Worm (Caenorhabditis elegans) whole organism, L4 larva: ENCODE data around the gene F09E5.16.
A peak's percentile ranks its signal among the peaks of the same experiment; 100 is the strongest.

ENCODE experiments used
- D1046.2 ChIP-seq: fragments of 200-800 bp; sonication (Bioruptor generic); IDR thresholded peaks from 2 replicates; pipeline ENCODE4 v1.3.6; 2022; ENCODE audit warnings: missing genetic modification characterization, missing compliant biosample characterization
- F10B5.3 ChIP-seq: sonication (generic microtip); optimal IDR thresholded peaks from 2 replicates; lab custom pipeline; 2016; ENCODE audit warnings: mild to moderate bottlenecking, missing genetic modification characterization, missing compliant biosample characterization
- F26F4.8 ChIP-seq: fragments of 200-800 bp; sonication (Bioruptor generic); conservative IDR thresholded peaks from 2 replicates; pipeline ENCODE4 v1.3.6; 2022; ENCODE audit warnings: missing genetic modification characterization, missing compliant biosample characterization
- F44E2.7 ChIP-seq: fragments of 200-800 bp; sonication (Bioruptor generic); IDR thresholded peaks from 2 replicates; pipeline ENCODE4 v2.1.2; 2022; ENCODE audit warnings: missing genetic modification characterization, missing compliant biosample characterization
- R02D3.7 ChIP-seq: fragments of 150-350 bp; sonication (generic microtip); optimal IDR thresholded peaks from 3 replicates; lab custom pipeline; 2014; ENCODE audit warnings: missing biosample characterization, missing genetic modification characterization
- T20F7.1 ChIP-seq: fragments of 200-800 bp; sonication (Bioruptor generic); optimal IDR thresholded peaks from 2 replicates; lab custom pipeline; 2018; ENCODE audit warnings: mild to moderate bottlenecking, missing genetic modification characterization, missing compliant biosample characterization
- T26A8.4 ChIP-seq: fragments of 200-800 bp; sonication (Bioruptor generic); IDR thresholded peaks from 2 replicates; pipeline ENCODE4 v1.3.6; 2022; ENCODE audit warnings: missing genetic modification characterization, missing compliant biosample characterization
- Y75B8A.6 ChIP-seq: fragments of 200-800 bp; sonication (Bioruptor generic); IDR thresholded peaks from 2 replicates; pipeline ENCODE4 v1.3.6; 2022; ENCODE audit warnings: missing genetic modification reagents, missing genetic modification characterization, missing compliant biosample characterization
- ZK337.2 ChIP-seq: fragments of 200-800 bp; sonication (Bioruptor generic); IDR thresholded peaks from 2 replicates; pipeline ENCODE4 v1.3.6; 2022; ENCODE audit warnings: missing genetic modification reagents, missing genetic modification characterization, missing compliant biosample characterization
- aha-1 ChIP-seq: fragments of 150-350 bp; peaks from one replicate; lab custom pipeline; 2014; ENCODE audit warnings: missing biosample characterization, missing genetic modification characterization
- ama-1 ChIP-seq: fragments of 150-350 bp; optimal IDR thresholded peaks from 2 replicates; lab custom pipeline; 2014; ENCODE audit warnings: inconsistent platforms, mixed read lengths
- ceh-20 ChIP-seq: fragments of 200-800 bp; sonication (Bioruptor generic); IDR thresholded peaks from 2 replicates; pipeline ENCODE4 v1.3.6; 2022; ENCODE audit warnings: missing genetic modification reagents, missing genetic modification characterization, missing compliant biosample characterization
- ceh-62 ChIP-seq: sonication (generic microtip); optimal IDR thresholded peaks from 2 replicates; lab custom pipeline; 2017; ENCODE audit warnings: missing biosample characterization, missing genetic modification characterization
- ctbp-1 ChIP-seq: fragments of 200-800 bp; sonication (Bioruptor generic); IDR thresholded peaks from 2 replicates; pipeline ENCODE4 v1.3.6; 2022; ENCODE audit warnings: missing genetic modification reagents, missing genetic modification characterization, missing compliant biosample characterization
- daf-19 ChIP-seq: fragments of 200-800 bp; sonication (Bioruptor generic); conservative IDR thresholded peaks from 2 replicates; pipeline ENCODE4 v1.3.6; 2022; ENCODE audit warnings: missing genetic modification characterization, missing compliant biosample characterization
- dmd-9 ChIP-seq: fragments of 200-800 bp; sonication (Bioruptor generic); IDR thresholded peaks from 2 replicates; pipeline ENCODE4 v1.3.6; 2022; ENCODE audit warnings: missing genetic modification reagents, missing genetic modification characterization, missing compliant biosample characterization
- dpl-1 ChIP-seq: fragments of 150-350 bp; optimal IDR thresholded peaks from 2 replicates; lab custom pipeline; 2014; ENCODE audit warnings: missing biosample characterization, missing genetic modification reagents, missing genetic modification characterization
- duxl-1 ChIP-seq: sonication (generic microtip); optimal IDR thresholded peaks from 2 replicates; lab custom pipeline; 2016; ENCODE audit warnings: mild to moderate bottlenecking, missing genetic modification characterization, moderate library complexity, missing compliant biosample characterization; ENCODE audit not compliant: poor library complexity
- egl-43 ChIP-seq: fragments of 200-800 bp; sonication (Bioruptor generic); IDR thresholded peaks from 2 replicates; pipeline ENCODE4 v1.3.6; 2022; ENCODE audit warnings: missing genetic modification reagents, missing genetic modification characterization, missing compliant biosample characterization
- fkh-10 ChIP-seq: fragments of 150-350 bp; optimal IDR thresholded peaks from 2 replicates; lab custom pipeline; 2014; ENCODE audit warnings: missing biosample characterization, missing genetic modification reagents, missing genetic modification characterization
- gei-8 ChIP-seq: fragments of 200-800 bp; sonication (Bioruptor generic); optimal IDR thresholded peaks from 2 replicates; lab custom pipeline; 2018; ENCODE audit warnings: mild to moderate bottlenecking, missing genetic modification characterization, missing compliant biosample characterization
- hif-1 ChIP-seq, 2 experiments: sonication (generic microtip); optimal IDR thresholded peaks; 2 replicates each; lab custom pipeline; 2016 to 2017; ENCODE audit warnings: missing compliant biosample characterization in 2 of 2, missing genetic modification characterization in 2 of 2, missing genetic modification reagents in 2 of 2, missing genotype in 2 of 2, mild to moderate bottlenecking in 1 of 2
- hlh-11 ChIP-seq: fragments of 200-800 bp; sonication (Bioruptor generic); optimal IDR thresholded peaks from 2 replicates; lab custom pipeline; 2018; ENCODE audit warnings: mild to moderate bottlenecking, missing genetic modification characterization, missing compliant biosample characterization
- hlh-30 ChIP-seq: sonication (generic microtip); optimal IDR thresholded peaks from 2 replicates; lab custom pipeline; 2017; ENCODE audit warnings: antibody characterized with exemption, mild to moderate bottlenecking, missing genetic modification characterization, missing compliant biosample characterization; ENCODE audit not compliant: insufficient read depth
- jun-1 ChIP-seq: fragments of 150-350 bp; optimal IDR thresholded peaks from 2 replicates; lab custom pipeline; 2014; ENCODE audit warnings: missing biosample characterization, missing genetic modification reagents, missing genetic modification characterization
- lin-13 ChIP-seq: fragments of 150-350 bp; optimal IDR thresholded peaks from 2 replicates; lab custom pipeline; 2014; ENCODE audit warnings: missing biosample characterization, missing genetic modification reagents, missing genetic modification characterization
- lin-29 ChIP-seq: fragments of 200-800 bp; sonication (Bioruptor generic); IDR thresholded peaks from 2 replicates; pipeline ENCODE4 v1.3.6; 2022; ENCODE audit warnings: missing genetic modification reagents, missing genetic modification characterization, missing compliant biosample characterization
- lin-38 ChIP-seq: fragments of 200-800 bp; sonication (Bioruptor generic); IDR thresholded peaks from 2 replicates; pipeline ENCODE4 v1.3.6; 2022; ENCODE audit warnings: missing genetic modification reagents, missing genetic modification characterization, missing compliant biosample characterization
- lin-39 ChIP-seq: fragments of 150-350 bp; optimal IDR thresholded peaks from 2 replicates; lab custom pipeline; 2014; ENCODE audit warnings: missing biosample characterization, missing genetic modification reagents, missing genetic modification characterization
- lsy-2 ChIP-seq, 2 experiments: fragments of 150-350 bp in 1 of 2; sonication (generic microtip) in 1 of 2; optimal IDR thresholded peaks; 2 replicates each; lab custom pipeline; 2014 to 2017; ENCODE audit warnings: missing biosample characterization in 2 of 2, missing genetic modification characterization in 2 of 2
- madf-5 ChIP-seq, 2 experiments: fragments of 200-800 bp; sonication (Bioruptor generic); IDR thresholded peaks; 2 replicates each; pipeline ENCODE4 v1.3.6; 2022; ENCODE audit warnings: missing compliant biosample characterization in 2 of 2, missing genetic modification characterization in 2 of 2
- mdl-1 ChIP-seq, 2 experiments: fragments of 150-350 bp in 1 of 2; sonication (generic microtip) in 1 of 2; optimal IDR thresholded peaks; 2 replicates each; lab custom pipeline; 2014 to 2017; ENCODE audit warnings: missing biosample characterization in 2 of 2, missing genetic modification characterization in 2 of 2
- mxl-2 ChIP-seq: fragments of 200-800 bp; sonication (Bioruptor generic); conservative IDR thresholded peaks from 2 replicates; pipeline ENCODE4 v1.3.6; 2022; ENCODE audit warnings: missing genetic modification reagents, missing genetic modification characterization, missing compliant biosample characterization
- nhr-10 ChIP-seq: fragments of 150-350 bp; optimal IDR thresholded peaks from 2 replicates; lab custom pipeline; 2014; ENCODE audit warnings: missing biosample characterization, missing genetic modification characterization
- nhr-25 ChIP-seq: sonication (generic microtip); optimal IDR thresholded peaks from 2 replicates; lab custom pipeline; 2017; ENCODE audit warnings: missing genetic modification characterization, mild to moderate bottlenecking, missing compliant biosample characterization, antibody characterized with exemption, moderate library complexity, borderline replicate concordance; ENCODE audit not compliant: insufficient read depth
- nhr-28 ChIP-seq: fragments of 150-350 bp; optimal IDR thresholded peaks from 2 replicates; lab custom pipeline; 2014; ENCODE audit warnings: missing biosample characterization, missing genetic modification characterization
- nhr-76 ChIP-seq: fragments of 150-350 bp; optimal IDR thresholded peaks from 2 replicates; lab custom pipeline; 2014; ENCODE audit warnings: missing biosample characterization, missing genetic modification characterization
- pha-4 ChIP-seq, 2 experiments: fragments of 150-350 bp in 1 of 2; fragments of 200-800 bp in 1 of 2; sonication (Bioruptor generic) in 1 of 2; IDR thresholded peaks in 1 of 2; optimal IDR thresholded peaks in 1 of 2; 2 replicates each; pipeline versions ENCODE4 v1.3.6 to Lab custom; 2014 to 2022; ENCODE audit warnings: missing genetic modification characterization in 2 of 2, missing genetic modification reagents in 2 of 2, missing biosample characterization in 1 of 2, missing compliant biosample characterization in 1 of 2
- rbr-2 ChIP-seq: sonication (generic microtip); optimal IDR thresholded peaks from 2 replicates; lab custom pipeline; 2016; ENCODE audit warnings: missing genotype, missing genetic modification characterization, missing compliant biosample characterization
- sdz-12 ChIP-seq: fragments of 200-800 bp; sonication (Bioruptor generic); optimal IDR thresholded peaks from 2 replicates; lab custom pipeline; 2018; ENCODE audit warnings: mild to moderate bottlenecking, missing genetic modification characterization, missing compliant biosample characterization
- skn-1 ChIP-seq: fragments of 150-350 bp; optimal IDR thresholded peaks from 2 replicates; lab custom pipeline; 2014; ENCODE audit warnings: missing biosample characterization, missing genetic modification characterization
- snpc-4 ChIP-seq: fragments of 150-350 bp; optimal IDR thresholded peaks from 2 replicates; lab custom pipeline; 2014; ENCODE audit warnings: missing biosample characterization, missing genetic modification characterization
- spr-3 ChIP-seq: fragments of 200-800 bp; sonication (Bioruptor generic); optimal IDR thresholded peaks from 2 replicates; lab custom pipeline; 2018; ENCODE audit warnings: mild to moderate bottlenecking, missing genetic modification characterization, missing compliant biosample characterization
- tag-97 ChIP-seq: fragments of 200-800 bp; sonication (Bioruptor generic); IDR thresholded peaks from 2 replicates; pipeline ENCODE4 v1.3.6; 2022; ENCODE audit warnings: missing genetic modification characterization, missing compliant biosample characterization
- unc-130 ChIP-seq: sonication (generic microtip); optimal IDR thresholded peaks from 2 replicates; lab custom pipeline; 2016; ENCODE audit warnings: missing genetic modification reagents, missing genetic modification characterization, missing compliant biosample characterization
- unc-39 ChIP-seq: sonication (generic microtip); optimal IDR thresholded peaks from 2 replicates; lab custom pipeline; 2017; ENCODE audit warnings: missing biosample characterization, missing genetic modification characterization
- zag-1 ChIP-seq: fragments of 150-350 bp; optimal IDR thresholded peaks from 2 replicates; lab custom pipeline; 2014; ENCODE audit warnings: missing biosample characterization, missing genetic modification characterization
- zfp-3 ChIP-seq: fragments of 200-800 bp; sonication (Bioruptor generic); conservative IDR thresholded peaks from 2 replicates; pipeline ENCODE4 v1.3.6; 2022; ENCODE audit warnings: missing genetic modification reagents, missing genetic modification characterization, missing compliant biosample characterization
- zip-2 ChIP-seq: fragments of 150-350 bp; optimal IDR thresholded peaks from 2 replicates; lab custom pipeline; 2014; ENCODE audit warnings: missing biosample characterization, missing genetic modification characterization

F09E5.16 gene

DNA sequence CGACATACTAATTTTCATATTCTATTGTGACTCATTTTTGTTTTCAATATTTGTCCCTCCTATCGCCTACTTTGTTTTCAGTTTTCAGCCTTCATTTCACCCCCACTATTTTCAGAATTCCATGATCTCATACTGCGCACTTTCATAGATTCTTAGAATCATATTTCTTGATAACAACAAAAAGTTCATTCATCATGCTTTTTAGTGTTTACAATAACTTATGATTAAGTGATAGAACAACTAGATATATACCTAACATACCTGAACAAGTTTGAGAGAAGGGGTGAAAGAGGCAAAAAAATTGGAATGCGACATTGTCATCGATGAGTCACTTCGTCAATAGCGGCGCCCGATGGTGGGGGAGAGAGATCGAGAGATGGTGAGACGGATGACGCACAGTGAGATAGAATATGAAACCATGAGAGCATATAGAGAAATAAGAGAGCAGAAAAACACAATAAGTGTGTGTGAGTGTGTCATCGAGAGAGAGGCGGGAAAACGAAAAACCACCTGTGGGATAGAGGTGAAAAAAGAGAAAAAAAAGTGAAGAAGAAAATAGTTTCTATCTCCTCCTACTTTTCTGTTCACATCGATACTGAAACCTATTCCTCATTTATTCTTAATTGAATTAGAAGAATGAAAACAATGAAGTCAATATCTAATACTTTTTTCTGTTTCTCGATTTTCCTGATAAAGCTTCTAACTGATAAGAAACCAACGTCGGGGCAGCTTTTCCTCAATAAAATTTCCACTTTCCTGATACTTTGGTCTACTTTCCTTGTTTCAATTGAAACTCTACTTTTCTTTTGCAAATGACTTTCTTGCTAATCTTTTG is 28.7 kb downstream of the F09E5.16 start (continued):
- no peak for TF ChIP-seq skn-1 (tag; lab: Kevin White, UChicago)
- TF ChIP-seq dmd-9 (GFP tag; lab: Robert Waterston, UW) = no peak
- TF ChIP-seq hlh-30 (tag; lab: Kevin White, UChicago) = peak; percentile 67
- no peak for TF ChIP-seq lin-39
- TF ChIP-seq hif-1 (tag; optimal IDR thresholded peaks at IDR 0.05; lab: Kevin White, UChicago) = peak in 1 of 2 experiments; percentile 27
- peak; percentile 28 for TF ChIP-seq ama-1 (lab: Kevin White, UChicago)
- TF ChIP-seq pha-4 (GFP tag; IDR thresholded peaks at IDR 0.05; lab: Robert Waterston, UW) = peak; percentile 77
- TF ChIP-seq pha-4 (tag; optimal IDR thresholded peaks at IDR 0.05; lab: Kevin White, UChicago) = peak; percentile 85
- peak; percentile 40 for TF ChIP-seq fkh-10 (GFP tag; lab: Kevin White, UChicago)
- no peak for TF ChIP-seq ZK337.2
- TF ChIP-seq R02D3.7 = no peak
- no peak for TF ChIP-seq daf-19
- peak; percentile 45 for TF ChIP-seq dpl-1
- TF ChIP-seq zfp-3 (GFP tag; lab: Robert Waterston, UW) = no peak
- peak; percentile 73 for TF ChIP-seq egl-43 (GFP tag; lab: Robert Waterston, UW)
- TF ChIP-seq lin-29 (GFP tag; lab: Robert Waterston, UW) = no peak
- no peak for TF ChIP-seq unc-130 (GFP tag; lab: Kevin White, UChicago)
- no peak for TF ChIP-seq ceh-62 (tag; lab: Kevin White, UChicago)
- no peak for TF ChIP-seq ctbp-1 (GFP tag; lab: Robert Waterston, UW)
- TF ChIP-seq T20F7.1 = no peak
- peak; percentile 87 for TF ChIP-seq hlh-11 (tag; lab: Kevin White, UChicago)
- TF ChIP-seq zip-2 (tag; lab: Kevin White, UChicago) = no peak
- peak; percentile 37 to 59 for TF ChIP-seq mdl-1 (tag; optimal IDR thresholded peaks at IDR 0.05; lab: Kevin White, UChicago)
- TF ChIP-seq D1046.2 (GFP tag; lab: Robert Waterston, UW) = no peak
- no peak for TF ChIP-seq zag-1 (tag; lab: Kevin White, UChicago)
- peak; percentile 100 for TF ChIP-seq aha-1
- 0 out of 4 replicates have a peak, but pooled peaks of 1 of the 2 experiments have one; percentile 31 for TF ChIP-seq madf-5 (GFP tag; IDR thresholded peaks at IDR 0.05; lab: Robert Waterston, UW)
- TF ChIP-seq rbr-2 (tag; lab: Kevin White, UChicago) = peak; percentile 84
- peak; percentile 37 for TF ChIP-seq nhr-76 (tag; lab: Kevin White, UChicago)
- TF ChIP-seq nhr-10 (tag; lab: Kevin White, UChicago) = no peak
- no peak for TF ChIP-seq unc-39 (tag; lab: Kevin White, UChicago)
- TF ChIP-seq F10B5.3 (tag; lab: Kevin White, UChicago) = peak; percentile 60
- TF ChIP-seq ceh-20 (GFP tag; lab: Robert Waterston, UW) = peak; percentile 25; the same call in 1 of the 2 replicates
- peak; percentile 1 for TF ChIP-seq spr-3
- TF ChIP-seq T26A8.4 (GFP tag; lab: Robert Waterston, UW) = peak; percentile 51; the same call in 1 of the 2 replicates
- peak; percentile 43; the same call in 1 of the 2 replicates for TF ChIP-seq lin-38 (GFP tag; lab: Robert Waterston, UW)
- no peak for TF ChIP-seq Y75B8A.6
- peak; percentile 41 for TF ChIP-seq lin-13 (GFP tag; lab: Kevin White, UChicago)
- peak; percentile 67 for TF ChIP-seq nhr-28 (tag; lab: Kevin White, UChicago)
- TF ChIP-seq sdz-12 (GFP tag; lab: Kevin White, UChicago) = peak; percentile 40
- no peak for TF ChIP-seq snpc-4 (tag; lab: Kevin White, UChicago)
- peak; percentile 94 for TF ChIP-seq jun-1 (tag; lab: Kevin White, UChicago)
- TF ChIP-seq mxl-2 = no peak
- peak; percentile 27 to 72 for TF ChIP-seq lsy-2 (tag; optimal IDR thresholded peaks at IDR 0.05; lab: Kevin White, UChicago)
- no peak for TF ChIP-seq tag-97 (GFP tag; lab: Robert Waterston, UW)
- no peak for TF ChIP-seq F44E2.7 (GFP tag; lab: Robert Waterston, UW)
- no peak for TF ChIP-seq gei-8 (GFP tag; lab: Kevin White, UChicago)
- TF ChIP-seq duxl-1 (tag; lab: Kevin White, UChicago) = no peak
- TF ChIP-seq F26F4.8 (GFP tag; lab: Robert Waterston, UW) = no peak
- TF ChIP-seq nhr-25 = peak; percentile 39
